Worm (Caenorhabditis elegans): ENCODE measurements around the gene C34D4.4.
A peak's percentile ranks its signal among the peaks of the same experiment; 100 is the strongest.

C34D4.4 gene

DNA sequence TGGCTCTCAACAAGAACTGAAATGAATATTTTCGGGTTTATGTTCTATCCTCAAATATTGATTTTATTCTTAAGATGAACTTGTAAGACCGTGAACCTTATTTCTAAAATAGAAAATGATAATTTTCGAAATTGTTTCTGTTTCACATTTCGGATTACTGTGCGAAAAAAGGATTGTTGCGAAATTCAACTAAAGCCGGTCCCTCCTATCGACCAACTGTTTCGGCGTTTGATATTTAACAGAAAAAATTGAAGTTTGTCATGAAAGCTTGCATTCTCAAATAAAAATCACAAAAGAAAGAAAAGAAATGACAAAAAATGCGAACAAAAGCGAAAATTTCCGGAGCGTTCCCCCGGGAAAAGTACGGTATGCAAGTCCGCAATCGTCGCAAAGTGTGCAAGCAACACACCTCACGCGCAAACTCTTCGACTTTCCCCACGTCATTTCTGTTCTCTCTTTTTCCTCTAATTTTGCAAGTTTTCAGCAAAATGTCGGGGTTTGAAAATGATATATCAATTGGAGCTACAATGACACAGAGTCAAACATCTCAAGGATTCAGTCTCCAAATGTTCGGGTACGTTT is at the start of gene C34D4.4:
Gene C34D4.4 (plus strand): TSS at position 342 of the 582 bp plus-strand sequence.
- TF ChIP-seq sup-37 (GFP tag; optimal IDR thresholded peaks at IDR 0.05) (no peak), ces-1 (GFP tag; optimal IDR thresholded peaks at IDR 0.05) (no peak), nhr-47 (tag; optimal IDR thresholded peaks at IDR 0.05) (peak; percentile 45), unc-130 (tag; optimal IDR thresholded peaks at IDR 0.05) (peak; percentile 22), unc-30 (tag; optimal IDR thresholded peaks at IDR 0.05) (no peak), lin-39 (tag; optimal IDR thresholded peaks at IDR 0.05) (no peak), nhr-237 (tag; optimal IDR thresholded peaks at IDR 0.05) (no peak), lsy-2 (tag; optimal IDR thresholded peaks at IDR 0.05) (peak; percentile 90 to 98), fkh-8 (tag; optimal IDR thresholded peaks at IDR 0.05) (peak; percentile 31), unc-86 (tag; optimal IDR thresholded peaks at IDR 0.05) (no peak), lin-35 (GFP tag; optimal IDR thresholded peaks at IDR 0.05) (peak; percentile 57 to 72), ceh-90 (tag; optimal IDR thresholded peaks at IDR 0.05) (no peak), zag-1 (tag; optimal IDR thresholded peaks at IDR 0.05) (no peak), isw-1 (GFP tag; IDR thresholded peaks at IDR 0.05) (peak; percentile 17; the same call in 1 of the 2 replicates), nhr-85 (tag) (no peak), mef-2 (tag; optimal IDR thresholded peaks at IDR 0.05) (no peak), hlh-4 (tag; optimal IDR thresholded peaks at IDR 0.05) (no peak), Y116A8C.19 (tag; optimal IDR thresholded peaks at IDR 0.05; ENCODE audit: borderline replicate concordance) (no peak), C34B4.2 (tag; optimal IDR thresholded peaks at IDR 0.05) (no peak), mep-1 (tag; optimal IDR thresholded peaks at IDR 0.05) (peak; percentile 20), lin-13 (GFP tag; optimal IDR thresholded peaks at IDR 0.05) (peak; percentile 15), unc-62 (GFP tag; optimal IDR thresholded peaks at IDR 0.05) (no peak), aha-1 (tag; optimal IDR thresholded peaks at IDR 0.05) (no peak), snpc-4 (tag; optimal IDR thresholded peaks at IDR 0.05) (peak; percentile 3), C16A3.4 (tag; optimal IDR thresholded peaks at IDR 0.05) (no peak), ceh-8 (GFP tag; optimal IDR thresholded peaks at IDR 0.05) (no peak), grh-1 (GFP tag; IDR thresholded peaks at IDR 0.05) (no peak), fkh-4 (tag; optimal IDR thresholded peaks at IDR 0.05; ENCODE audit: borderline replicate concordance) (no peak), pag-3 (tag; optimal IDR thresholded peaks at IDR 0.05; ENCODE audit: borderline replicate concordance, insufficient read depth) (no peak), ztf-4 (tag; optimal IDR thresholded peaks at IDR 0.05) (no peak), nhr-90 (tag; optimal IDR thresholded peaks at IDR 0.05; ENCODE audit: poor library complexity) (no peak), pqm-1 (tag; optimal IDR thresholded peaks at IDR 0.05) (no peak), nhr-71 (tag; optimal IDR thresholded peaks at IDR 0.05) (peak; percentile 36), irx-1 (tag; optimal IDR thresholded peaks at IDR 0.05) (no peak), dsc-1 (tag; optimal IDR thresholded peaks at IDR 0.05) (no peak), nhr-11 (tag; optimal IDR thresholded peaks at IDR 0.05) (no peak), pax-3 (tag; optimal IDR thresholded peaks at IDR 0.05) (no peak), elt-3 (tag; optimal IDR thresholded peaks at IDR 0.05) (no peak), alr-1 (tag; optimal IDR thresholded peaks at IDR 0.05; ENCODE audit: borderline replicate concordance) (no peak), fos-1 (tag; optimal IDR thresholded peaks at IDR 0.05) (no peak), ztf-11 (tag; optimal IDR thresholded peaks at IDR 0.05) (no peak), blmp-1 (tag; optimal IDR thresholded peaks at IDR 0.05) (peak; percentile 65), nhr-20 (tag; optimal IDR thresholded peaks at IDR 0.05) (peak; percentile 14), zip-4 (GFP tag; optimal IDR thresholded peaks at IDR 0.05) (peak; percentile 61), egl-27 (tag; optimal IDR thresholded peaks at IDR 0.05) (no peak), unc-98 (GFP tag; IDR thresholded peaks at IDR 0.05) (no peak), aly-2 (tag; optimal IDR thresholded peaks at IDR 0.05) (no peak), lir-3 (tag; optimal IDR thresholded peaks at IDR 0.05; ENCODE audit: poor library complexity) (no peak), hlh-17 (GFP tag; optimal IDR thresholded peaks at IDR 0.05; ENCODE audit: borderline replicate concordance) (no peak), rnt-1 (tag; optimal IDR thresholded peaks at IDR 0.05) (peak; percentile 19), nhr-77 (tag; optimal IDR thresholded peaks at IDR 0.05) (no peak), sptf-1 (tag; optimal IDR thresholded peaks at IDR 0.05) (no peak)
